Worm (Caenorhabditis elegans) whole organism, L1 larva: ENCODE results near the gene nlp-82.

ENCODE experiments used
- ceh-90 ChIP-seq: sonication (generic microtip); optimal IDR thresholded peaks from 2 replicates; lab custom pipeline; 2016; ENCODE audit warnings: missing genetic modification characterization, missing compliant biosample characterization
- snu-23 ChIP-seq: sonication (generic microtip); optimal IDR thresholded peaks from 2 replicates; lab custom pipeline; 2016; ENCODE audit warnings: missing genetic modification characterization, missing compliant biosample characterization
- swsn-7 ChIP-seq: sonication (generic microtip); optimal IDR thresholded peaks from 2 replicates; lab custom pipeline; 2016; ENCODE audit warnings: missing genetic modification characterization, missing compliant biosample characterization
- unc-130 ChIP-seq: fragments of 150-350 bp; optimal IDR thresholded peaks from 2 replicates; lab custom pipeline; 2017; ENCODE audit warnings: missing biosample characterization, missing genetic modification characterization, inconsistent platforms
- xbp-1 ChIP-seq: sonication (generic microtip); optimal IDR thresholded peaks from 2 replicates; lab custom pipeline; 2016; ENCODE audit warnings: missing genetic modification characterization, missing compliant biosample characterization
- ztf-4 ChIP-seq: fragments of 150-350 bp; optimal IDR thresholded peaks from 2 replicates; lab custom pipeline; 2014; ENCODE audit warnings: missing biosample characterization, missing genetic modification characterization

nlp-82 gene

ce11 chrII:9210076-9210475 is 44.0 kb downstream of the nlp-82 start, which contains the start of gene ZK1067.4:
TSS of gene ZK1067.4 (plus strand) at chrII:9210376.
- TF ChIP-seq snu-23 (no peak), unc-130 (tag; lab: Kevin White, UChicago) (no peak), xbp-1 (tag; lab: Kevin White, UChicago) (no peak), ceh-90 (tag; lab: Kevin White, UChicago) (no peak), swsn-7 (tag; lab: Kevin White, UChicago) (no peak), ztf-4 (tag; lab: Kevin White, UChicago) (no peak)
- TF ChIP-seq, all 84 proteins: peak for 0
